Worm (Caenorhabditis elegans) whole organism, L4 larva: ENCODE data around the gene srg-6.

ENCODE experiments used
- D1046.2 ChIP-seq: fragments of 200-800 bp; sonication (Bioruptor generic); IDR thresholded peaks from 2 replicates; pipeline ENCODE4 v1.3.6; 2022; ENCODE audit warnings: missing genetic modification characterization, missing compliant biosample characterization
- F10B5.3 ChIP-seq: sonication (generic microtip); optimal IDR thresholded peaks from 2 replicates; lab custom pipeline; 2016; ENCODE audit warnings: mild to moderate bottlenecking, missing genetic modification characterization, missing compliant biosample characterization
- F26F4.8 ChIP-seq: fragments of 200-800 bp; sonication (Bioruptor generic); conservative IDR thresholded peaks from 2 replicates; pipeline ENCODE4 v1.3.6; 2022; ENCODE audit warnings: missing genetic modification characterization, missing compliant biosample characterization
- F37D6.2 ChIP-seq: sonication (generic microtip); optimal IDR thresholded peaks from 2 replicates; lab custom pipeline; 2016; ENCODE audit warnings: mild to moderate bottlenecking, missing genetic modification characterization, missing compliant biosample characterization
- F49E8.2 ChIP-seq: sonication (generic microtip); optimal IDR thresholded peaks from 2 replicates; lab custom pipeline; 2016; ENCODE audit warnings: missing compliant biosample characterization, mild to moderate bottlenecking, missing genetic modification characterization, borderline replicate concordance
- T26A8.4 ChIP-seq: fragments of 200-800 bp; sonication (Bioruptor generic); IDR thresholded peaks from 2 replicates; pipeline ENCODE4 v1.3.6; 2022; ENCODE audit warnings: missing genetic modification characterization, missing compliant biosample characterization
- Y48G9A.11 ChIP-seq: fragments of 200-800 bp; sonication (Bioruptor generic); IDR thresholded peaks from 2 replicates; pipeline ENCODE4 v1.3.6; 2022; ENCODE audit warnings: missing genetic modification reagents, missing genetic modification characterization, missing compliant biosample characterization
- Y5F2A.4 ChIP-seq: fragments of 200-800 bp; sonication (Bioruptor generic); optimal IDR thresholded peaks from 2 replicates; lab custom pipeline; 2018; ENCODE audit warnings: mild to moderate bottlenecking, missing genetic modification characterization, missing compliant biosample characterization
- Y75B8A.6 ChIP-seq: fragments of 200-800 bp; sonication (Bioruptor generic); IDR thresholded peaks from 2 replicates; pipeline ENCODE4 v1.3.6; 2022; ENCODE audit warnings: missing genetic modification reagents, missing genetic modification characterization, missing compliant biosample characterization
- aly-2 ChIP-seq: sonication (generic microtip); optimal IDR thresholded peaks from 2 replicates; lab custom pipeline; 2018; ENCODE audit warnings: missing biosample characterization, missing genetic modification characterization
- ceh-62 ChIP-seq: sonication (generic microtip); optimal IDR thresholded peaks from 2 replicates; lab custom pipeline; 2017; ENCODE audit warnings: missing biosample characterization, missing genetic modification characterization
- ceh-82 ChIP-seq: sonication (generic microtip); optimal IDR thresholded peaks from 2 replicates; lab custom pipeline; 2017; ENCODE audit warnings: missing biosample characterization, missing genetic modification characterization
- ces-1 ChIP-seq: fragments of 150-350 bp; sonication (generic microtip); optimal IDR thresholded peaks from 4 replicates; lab custom pipeline; 2014; ENCODE audit warnings: missing biosample characterization, missing genetic modification reagents, missing genetic modification characterization
- daf-19 ChIP-seq: fragments of 200-800 bp; sonication (Bioruptor generic); conservative IDR thresholded peaks from 2 replicates; pipeline ENCODE4 v1.3.6; 2022; ENCODE audit warnings: missing genetic modification characterization, missing compliant biosample characterization
- dve-1 ChIP-seq: sonication (generic microtip); optimal IDR thresholded peaks from 2 replicates; lab custom pipeline; 2017; ENCODE audit warnings: antibody characterized with exemption, mild to moderate bottlenecking, missing genetic modification characterization, missing compliant biosample characterization; ENCODE audit not compliant: insufficient read depth
- egl-27 ChIP-seq: sonication (generic microtip); optimal IDR thresholded peaks from 3 replicates; lab custom pipeline; 2017; ENCODE audit warnings: missing biosample characterization, missing genetic modification reagents, missing genetic modification characterization
- egl-43 ChIP-seq: fragments of 200-800 bp; sonication (Bioruptor generic); IDR thresholded peaks from 2 replicates; pipeline ENCODE4 v1.3.6; 2022; ENCODE audit warnings: missing genetic modification reagents, missing genetic modification characterization, missing compliant biosample characterization
- fkh-10 ChIP-seq: fragments of 150-350 bp; optimal IDR thresholded peaks from 2 replicates; lab custom pipeline; 2014; ENCODE audit warnings: missing biosample characterization, missing genetic modification reagents, missing genetic modification characterization
- fos-1 ChIP-seq: fragments of 150-350 bp; optimal IDR thresholded peaks from 2 replicates; lab custom pipeline; 2014; ENCODE audit warnings: missing biosample characterization, missing genetic modification characterization
- lim-7 ChIP-seq: fragments of 200-800 bp; sonication (Bioruptor generic); IDR thresholded peaks from 2 replicates; pipeline ENCODE4 v1.3.6; 2022; ENCODE audit warnings: missing genetic modification characterization, missing compliant biosample characterization
- lin-13 ChIP-seq: fragments of 150-350 bp; optimal IDR thresholded peaks from 2 replicates; lab custom pipeline; 2014; ENCODE audit warnings: missing biosample characterization, missing genetic modification reagents, missing genetic modification characterization
- lin-15B ChIP-seq: fragments of 150-350 bp; sonication (generic microtip); optimal IDR thresholded peaks from 3 replicates; lab custom pipeline; 2014; ENCODE audit warnings: missing biosample characterization, missing genetic modification characterization
- lin-29 ChIP-seq: fragments of 200-800 bp; sonication (Bioruptor generic); IDR thresholded peaks from 2 replicates; pipeline ENCODE4 v1.3.6; 2022; ENCODE audit warnings: missing genetic modification reagents, missing genetic modification characterization, missing compliant biosample characterization
- lsy-2 ChIP-seq, 2 experiments: fragments of 150-350 bp in 1 of 2; sonication (generic microtip) in 1 of 2; optimal IDR thresholded peaks; 2 replicates each; lab custom pipeline; 2014 to 2017; ENCODE audit warnings: missing biosample characterization in 2 of 2, missing genetic modification characterization in 2 of 2
- madf-9 ChIP-seq: fragments of 200-800 bp; sonication (Bioruptor generic); conservative IDR thresholded peaks from 2 replicates; pipeline ENCODE4 v1.3.6; 2022; ENCODE audit warnings: missing genetic modification reagents, missing genetic modification characterization, missing compliant biosample characterization
- mep-1 ChIP-seq: fragments of 150-350 bp; sonication (generic microtip); optimal IDR thresholded peaks from 3 replicates; lab custom pipeline; 2014; ENCODE audit warnings: missing biosample characterization, missing genetic modification characterization
- mes-2 ChIP-seq: sonication (generic microtip); optimal IDR thresholded peaks from 2 replicates; lab custom pipeline; 2016; ENCODE audit warnings: missing genotype, mild to moderate bottlenecking, missing genetic modification characterization, missing compliant biosample characterization; ENCODE audit not compliant: poor library complexity, severe bottlenecking
- mxl-2 ChIP-seq: fragments of 200-800 bp; sonication (Bioruptor generic); conservative IDR thresholded peaks from 2 replicates; pipeline ENCODE4 v1.3.6; 2022; ENCODE audit warnings: missing genetic modification reagents, missing genetic modification characterization, missing compliant biosample characterization
- nhr-11 ChIP-seq: fragments of 150-350 bp; optimal IDR thresholded peaks from 2 replicates; lab custom pipeline; 2014; ENCODE audit warnings: missing biosample characterization, missing genetic modification characterization
- nhr-237 ChIP-seq: sonication (generic microtip); optimal IDR thresholded peaks from 2 replicates; lab custom pipeline; 2017; ENCODE audit warnings: missing biosample characterization, missing genetic modification characterization
- nhr-25 ChIP-seq: sonication (generic microtip); optimal IDR thresholded peaks from 2 replicates; lab custom pipeline; 2017; ENCODE audit warnings: missing genetic modification characterization, mild to moderate bottlenecking, missing compliant biosample characterization, antibody characterized with exemption, moderate library complexity, borderline replicate concordance; ENCODE audit not compliant: insufficient read depth
- nhr-28 ChIP-seq: fragments of 150-350 bp; optimal IDR thresholded peaks from 2 replicates; lab custom pipeline; 2014; ENCODE audit warnings: missing biosample characterization, missing genetic modification characterization
- nhr-41 ChIP-seq: fragments of 200-800 bp; sonication (Bioruptor generic); IDR thresholded peaks from 2 replicates; pipeline ENCODE4 v1.3.6; 2022; ENCODE audit warnings: missing genetic modification reagents, missing genetic modification characterization, missing compliant biosample characterization
- nhr-76 ChIP-seq: fragments of 150-350 bp; optimal IDR thresholded peaks from 2 replicates; lab custom pipeline; 2014; ENCODE audit warnings: missing biosample characterization, missing genetic modification characterization
- nhr-77 ChIP-seq: fragments of 150-350 bp; optimal IDR thresholded peaks from 2 replicates; lab custom pipeline; 2014; ENCODE audit warnings: missing biosample characterization, missing genetic modification characterization
- php-3 ChIP-seq: fragments of 200-800 bp; sonication (Bioruptor generic); IDR thresholded peaks from 2 replicates; pipeline ENCODE4 v1.3.6; 2022; ENCODE audit warnings: missing genetic modification reagents, missing genetic modification characterization, missing compliant biosample characterization
- pqm-1 ChIP-seq: sonication (generic microtip); optimal IDR thresholded peaks from 2 replicates; lab custom pipeline; 2017; ENCODE audit warnings: missing biosample characterization, missing genetic modification characterization
- rbr-2 ChIP-seq: sonication (generic microtip); optimal IDR thresholded peaks from 2 replicates; lab custom pipeline; 2016; ENCODE audit warnings: missing genotype, missing genetic modification characterization, missing compliant biosample characterization
- saeg-2 ChIP-seq: fragments of 200-800 bp; sonication (Bioruptor generic); IDR thresholded peaks from 2 replicates; pipeline ENCODE4 v1.3.6; 2022; ENCODE audit warnings: missing genetic modification reagents, missing genetic modification characterization, missing compliant biosample characterization
- set-16 ChIP-seq: fragments of 200-800 bp; sonication (Bioruptor generic); IDR thresholded peaks from 2 replicates; pipeline ENCODE4 v1.3.6; 2022; ENCODE audit warnings: missing genetic modification reagents, missing genetic modification characterization, missing compliant biosample characterization
- skn-1 ChIP-seq: fragments of 150-350 bp; optimal IDR thresholded peaks from 2 replicates; lab custom pipeline; 2014; ENCODE audit warnings: missing biosample characterization, missing genetic modification characterization
- snpc-4 ChIP-seq: fragments of 150-350 bp; optimal IDR thresholded peaks from 2 replicates; lab custom pipeline; 2014; ENCODE audit warnings: missing biosample characterization, missing genetic modification characterization
- zag-1 ChIP-seq: fragments of 150-350 bp; optimal IDR thresholded peaks from 2 replicates; lab custom pipeline; 2014; ENCODE audit warnings: missing biosample characterization, missing genetic modification characterization
- zfp-3 ChIP-seq: fragments of 200-800 bp; sonication (Bioruptor generic); conservative IDR thresholded peaks from 2 replicates; pipeline ENCODE4 v1.3.6; 2022; ENCODE audit warnings: missing genetic modification reagents, missing genetic modification characterization, missing compliant biosample characterization
- zip-11 ChIP-seq: fragments of 200-800 bp; sonication (Bioruptor generic); IDR thresholded peaks from 2 replicates; pipeline ENCODE4 v1.3.6; 2022; ENCODE audit warnings: missing genetic modification characterization, missing compliant biosample characterization
- ztf-11 ChIP-seq: fragments of 150-350 bp; optimal IDR thresholded peaks from 2 replicates; lab custom pipeline; 2014; ENCODE audit warnings: missing biosample characterization, missing genetic modification characterization
- ztf-7 ChIP-seq: fragments of 150-350 bp; optimal IDR thresholded peaks from 2 replicates; lab custom pipeline; 2014; ENCODE audit warnings: missing biosample characterization, missing genetic modification characterization

Gene srg-6

DNA sequence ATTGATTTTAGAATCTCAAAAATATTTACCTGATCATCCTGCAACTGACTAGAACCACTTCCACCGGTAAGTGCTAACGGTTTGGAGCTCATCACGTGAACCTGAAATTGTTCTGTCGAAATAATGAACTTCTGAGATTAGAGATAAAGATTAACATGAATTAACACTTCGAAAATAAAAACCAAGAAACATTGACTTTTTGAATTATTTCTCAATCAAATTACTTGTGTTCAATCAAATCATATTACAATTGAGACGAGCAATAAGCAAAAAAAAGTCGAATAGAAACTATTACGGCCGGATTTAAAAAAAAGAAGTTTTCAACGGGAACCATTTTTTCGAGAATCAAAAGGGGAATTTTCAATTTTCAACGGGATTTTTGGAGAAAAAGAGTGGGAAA, 20.1 kb downstream of the srg-6 start, which contains the start of gene bcas-2 (continued):
- TF ChIP-seq F49E8.2 (tag; lab: Kevin White, UChicago): no peak
- TF ChIP-seq mxl-2 (GFP tag; lab: Robert Waterston, UW): no peak
- no peak for TF ChIP-seq snpc-4
- TF ChIP-seq, all 104 proteins: peak for 0

- TF ChIP-seq ztf-7 (no peak), mxl-2 (GFP tag; lab: Robert Waterston, UW) (no peak), lin-13 (GFP tag; lab: Kevin White, UChicago) (no peak), F10B5.3 (tag; lab: Kevin White, UChicago) (no peak), madf-9 (GFP tag; lab: Robert Waterston, UW) (no peak), nhr-11 (no peak), zag-1 (tag; lab: Kevin White, UChicago) (no peak), F26F4.8 (no peak), fos-1 (no peak), mes-2 (no peak), saeg-2 (no peak), fkh-10 (GFP tag; lab: Kevin White, UChicago) (no peak), ceh-82 (tag; lab: Kevin White, UChicago) (no peak), zip-11 (no peak), mep-1 (no peak), pqm-1 (tag; lab: Kevin White, UChicago) (no peak), daf-19 (GFP tag; lab: Robert Waterston, UW) (no peak)
Measured at ce11 chrIII:6240528-6240927, 25.3 kb downstream of the srg-6 start, which contains the start of gene T12A2.3. TSS of gene T12A2.3 (plus strand) at chrIII:6240828.

- TF ChIP-seq zip-11 (no peak), Y48G9A.11 (GFP tag; lab: Robert Waterston, UW) (no peak), aly-2 (no peak), zfp-3 (GFP tag; lab: Robert Waterston, UW) (no peak), F37D6.2 (tag; lab: Kevin White, UChicago) (no peak), ztf-11 (tag; lab: Kevin White, UChicago) (no peak), egl-27 (tag; lab: Kevin White, UChicago) (no peak), ces-1 (GFP tag; lab: Kevin White, UChicago) (no peak), nhr-25 (tag; lab: Kevin White, UChicago) (no peak), Y75B8A.6 (no peak), ceh-62 (tag; lab: Kevin White, UChicago) (no peak), lim-7 (GFP tag; lab: Robert Waterston, UW) (no peak), mxl-2 (GFP tag; lab: Robert Waterston, UW) (no peak), lin-29 (GFP tag; lab: Robert Waterston, UW) (no peak)
Measured at ce11 chrIII:6236649-6237048, 29.2 kb downstream of the srg-6 start, which contains the start of gene T12A2.21. TSS of gene T12A2.21 (minus strand) at chrIII:6236749.

ce11 chrIII:6231880-6232279, 33.9 kb downstream of the srg-6 start:
- TF ChIP-seq egl-43 (no peak), Y5F2A.4 (GFP tag; lab: Kevin White, UChicago) (no peak), pqm-1 (tag; lab: Kevin White, UChicago) (peak; percentile 95), nhr-76 (tag; lab: Kevin White, UChicago) (no peak), nhr-237 (tag; lab: Kevin White, UChicago) (no peak), mep-1 (no peak), fos-1 (no peak), rbr-2 (tag; lab: Kevin White, UChicago) (no peak), fkh-10 (GFP tag; lab: Kevin White, UChicago) (no peak), nhr-77 (peak; percentile 74), nhr-41 (no peak), php-3 (GFP tag; lab: Robert Waterston, UW) (peak; percentile 73), madf-9 (GFP tag; lab: Robert Waterston, UW) (no peak), lin-13 (GFP tag; lab: Kevin White, UChicago) (no peak), T26A8.4 (GFP tag; lab: Robert Waterston, UW) (no peak), saeg-2 (no peak), D1046.2 (GFP tag; lab: Robert Waterston, UW) (no peak), nhr-11 (no peak), zfp-3 (GFP tag; lab: Robert Waterston, UW) (no peak), set-16 (GFP tag; lab: Robert Waterston, UW) (no peak), nhr-28 (tag; lab: Kevin White, UChicago) (peak; percentile 88), lin-15B (tag; lab: Kevin White, UChicago) (no peak), skn-1 (tag; lab: Kevin White, UChicago) (no peak), zag-1 (tag; lab: Kevin White, UChicago) (no peak), dve-1 (tag; lab: Kevin White, UChicago) (peak; percentile 77), lsy-2 (tag; optimal IDR thresholded peaks at IDR 0.05; lab: Kevin White, UChicago) (no peak)
